Fruit fly (Drosophila melanogaster) whole organism, embryonic: Measurements from ENCODE around the gene CG31029.

Experiments used
- Aef1 ChIP-seq: fragments of 200-800 bp; sonication (Bioruptor generic); IDR thresholded peaks from 3 replicates; pipeline ENCODE4 v1.3.6; 2022; ENCODE audit warnings: missing biosample characterization, missing genetic modification characterization
- CG10274 ChIP-seq: fragments of 200-800 bp; sonication (Bioruptor generic); optimal IDR thresholded peaks from 3 replicates; lab custom pipeline; 2017; ENCODE audit warnings: missing biosample characterization, mild to moderate bottlenecking, missing genetic modification characterization
- CG10321 ChIP-seq: fragments of 200-800 bp; sonication (Bioruptor generic); IDR thresholded peaks from 2 replicates; pipeline ENCODE4 v1.3.6; 2022; ENCODE audit warnings: missing biosample characterization, missing genetic modification characterization
- CG11093 ChIP-seq: fragments of 200-800 bp; sonication (Bioruptor generic); IDR thresholded peaks from 3 replicates; pipeline ENCODE4 v1.3.6; 2022; ENCODE audit warnings: missing biosample characterization, missing genetic modification characterization
- CG1233 ChIP-seq: fragments of 200-800 bp; sonication (Bioruptor generic); optimal IDR thresholded peaks from 4 replicates; lab custom pipeline; 2018; ENCODE audit warnings: missing biosample characterization, mild to moderate bottlenecking, missing genetic modification characterization
- CG14014 ChIP-seq: fragments of 200-800 bp; sonication (Bioruptor generic); IDR thresholded peaks from 2 replicates; pipeline ENCODE4 v1.3.6; 2022; ENCODE audit warnings: missing biosample characterization, missing genetic modification characterization
- CG16863 ChIP-seq: fragments of 200-800 bp; sonication (Bioruptor generic); optimal IDR thresholded peaks from 3 replicates; lab custom pipeline; 2016; ENCODE audit warnings: missing biosample characterization, missing genetic modification characterization
- CG17802 ChIP-seq: fragments of 200-800 bp; sonication (Bioruptor generic); optimal IDR thresholded peaks from 2 replicates; lab custom pipeline; 2018; ENCODE audit warnings: missing biosample characterization, mild to moderate bottlenecking, missing genetic modification characterization, moderate library complexity
- CG18764 ChIP-seq: fragments of 200-800 bp; sonication (Bioruptor generic); optimal IDR thresholded peaks from 3 replicates; lab custom pipeline; 2016; ENCODE audit warnings: missing biosample characterization, missing genetic modification characterization
- CG30431 ChIP-seq: fragments of 200-800 bp; sonication (Bioruptor generic); optimal IDR thresholded peaks from 2 replicates; lab custom pipeline; 2017; ENCODE audit warnings: missing biosample characterization, missing genetic modification characterization
- CG32532 ChIP-seq: fragments of 200-800 bp; sonication (Bioruptor generic); IDR thresholded peaks from 2 replicates; pipeline ENCODE4 v1.3.6; 2022; ENCODE audit warnings: missing biosample characterization, missing genetic modification characterization
- CG3281 ChIP-seq: fragments of 200-800 bp; sonication (Bioruptor generic); optimal IDR thresholded peaks from 3 replicates; lab custom pipeline; 2017; ENCODE audit warnings: missing biosample characterization, mild to moderate bottlenecking, missing genetic modification characterization
- CG5245 ChIP-seq: fragments of 200-800 bp; sonication (Bioruptor generic); optimal IDR thresholded peaks from 3 replicates; lab custom pipeline; 2016; ENCODE audit warnings: missing biosample characterization, missing genetic modification characterization
- CG6689 ChIP-seq: fragments of 200-800 bp; sonication (Bioruptor generic); IDR thresholded peaks from 2 replicates; pipeline ENCODE4 v1.3.6; 2022; ENCODE audit warnings: missing biosample characterization, missing genetic modification characterization
- CG7357 ChIP-seq: fragments of 200-800 bp; sonication (Bioruptor generic); IDR thresholded peaks from 3 replicates; pipeline ENCODE4 v1.3.6; 2022; ENCODE audit warnings: missing biosample characterization, missing genetic modification characterization
- CG8359 ChIP-seq: fragments of 200-800 bp; sonication (Bioruptor generic); optimal IDR thresholded peaks from 2 replicates; lab custom pipeline; 2017; ENCODE audit warnings: missing biosample characterization, mild to moderate bottlenecking, missing genetic modification characterization, borderline replicate concordance
- CG8924 ChIP-seq: fragments of 200-800 bp; optimal IDR thresholded peaks from 3 replicates; lab custom pipeline; 2019; ENCODE audit warnings: missing biosample characterization, mild to moderate bottlenecking, missing genetic modification characterization, moderate library complexity
- CG9797 ChIP-seq: fragments of 200-800 bp; sonication (Bioruptor generic); optimal IDR thresholded peaks from 3 replicates; lab custom pipeline; 2018; ENCODE audit warnings: missing biosample characterization, mild to moderate bottlenecking, missing genetic modification characterization
- CG9876 ChIP-seq: fragments of 200-800 bp; sonication (Bioruptor generic); optimal IDR thresholded peaks from 2 replicates; lab custom pipeline; 2016; ENCODE audit warnings: missing biosample characterization, missing genetic modification characterization
- Chrac-16 ChIP-seq: fragments of 200-800 bp; sonication (Bioruptor generic); optimal IDR thresholded peaks from 3 replicates; lab custom pipeline; 2016; ENCODE audit warnings: missing biosample characterization, missing genetic modification characterization
- Dad ChIP-seq: fragments of 200-800 bp; sonication (Bioruptor generic); optimal IDR thresholded peaks from 3 replicates; lab custom pipeline; 2016; ENCODE audit warnings: missing biosample characterization, missing genetic modification characterization
- Deaf1 ChIP-seq: fragments of 200-800 bp; optimal IDR thresholded peaks from 3 replicates; lab custom pipeline; 2019; ENCODE audit warnings: missing biosample characterization, mild to moderate bottlenecking, missing genetic modification characterization, moderate library complexity
- Dip3 ChIP-seq: fragments of 200-800 bp; sonication (Bioruptor generic); optimal IDR thresholded peaks from 3 replicates; lab custom pipeline; 2016; ENCODE audit warnings: missing biosample characterization, missing genetic modification characterization
- Doc2 ChIP-seq: fragments of 200-800 bp; sonication (Bioruptor generic); IDR thresholded peaks from 2 replicates; pipeline ENCODE4 v1.3.6; 2022; ENCODE audit warnings: missing biosample characterization, missing genetic modification characterization
- Drgx ChIP-seq: fragments of 200-800 bp; sonication (Bioruptor generic); IDR thresholded peaks from 2 replicates; pipeline ENCODE4 v1.3.6; 2022; ENCODE audit warnings: missing biosample characterization, missing genetic modification characterization
- ERR ChIP-seq: fragments of 200-800 bp; sonication (Bioruptor generic); optimal IDR thresholded peaks from 2 replicates; lab custom pipeline; 2016; ENCODE audit warnings: missing biosample characterization, missing genetic modification characterization
- Ets65A ChIP-seq: fragments of 200-800 bp; sonication (Bioruptor generic); peaks from one replicate; lab custom pipeline; 2016; ENCODE audit warnings: missing biosample characterization, missing genetic modification characterization
- Fer3 ChIP-seq: fragments of 200-800 bp; sonication (Bioruptor generic); optimal IDR thresholded peaks from 2 replicates; lab custom pipeline; 2018; ENCODE audit warnings: missing biosample characterization, mild to moderate bottlenecking, missing genetic modification characterization, moderate library complexity
- Hr39 ChIP-seq: fragments of >200 bp; optimal IDR thresholded peaks from 2 replicates; lab custom pipeline; 2017
- MTF-1 ChIP-seq: fragments of 200-800 bp; sonication (Bioruptor generic); optimal IDR thresholded peaks from 2 replicates; lab custom pipeline; 2018; ENCODE audit warnings: missing biosample characterization, mild to moderate bottlenecking, missing genetic modification characterization, borderline replicate concordance
- Med ChIP-seq: fragments of 200-800 bp; sonication (Bioruptor generic); peaks from one replicate; lab custom pipeline; 2016; ENCODE audit warnings: missing biosample characterization, missing genetic modification characterization, mild to moderate bottlenecking, inconsistent platforms, moderate library complexity
- NFAT ChIP-seq: fragments of 200-800 bp; sonication (Bioruptor generic); IDR thresholded peaks from 2 replicates; pipeline ENCODE4 v1.3.6; 2022; ENCODE audit warnings: missing biosample characterization, missing genetic modification characterization
- Opbp ChIP-seq: fragments of 200-800 bp; sonication (Bioruptor generic); IDR thresholded peaks from 3 replicates; pipeline ENCODE4 v1.3.6; 2022; ENCODE audit warnings: missing biosample characterization, missing genetic modification characterization; ENCODE audit not compliant: partially characterized antibody
- Rfx ChIP-seq: fragments of 200-800 bp; sonication (Bioruptor generic); IDR thresholded peaks from 2 replicates; pipeline ENCODE4 v1.3.6; 2022; ENCODE audit warnings: missing biosample characterization, missing genetic modification characterization
- Scr ChIP-seq: fragments of 200-800 bp; sonication (Bioruptor generic); IDR thresholded peaks from 2 replicates; pipeline ENCODE4 v1.3.6; 2022; ENCODE audit warnings: missing biosample characterization, missing genetic modification characterization; ENCODE audit not compliant: partially characterized antibody
- ato ChIP-seq: fragments of 200-800 bp; sonication (Bioruptor generic); IDR thresholded peaks from 2 replicates; pipeline ENCODE4 v1.3.6; 2022; ENCODE audit warnings: missing biosample characterization, missing genetic modification characterization; ENCODE audit not compliant: partially characterized antibody
- crc ChIP-seq: fragments of 200-800 bp; sonication (Bioruptor generic); optimal IDR thresholded peaks from 2 replicates; lab custom pipeline; 2016; ENCODE audit warnings: missing biosample characterization, missing genetic modification characterization
- croc ChIP-seq: fragments of 200-800 bp; sonication (Bioruptor generic); conservative IDR thresholded peaks from 3 replicates; pipeline ENCODE4 v1.3.6; 2022; ENCODE audit warnings: missing biosample characterization, missing genetic modification characterization
- dysf ChIP-seq: fragments of 200-800 bp; sonication (Bioruptor generic); IDR thresholded peaks from 3 replicates; pipeline ENCODE4 v1.3.6; 2022; ENCODE audit warnings: missing biosample characterization, missing genetic modification characterization
- exex ChIP-seq: fragments of 200-800 bp; sonication (Bioruptor generic); optimal IDR thresholded peaks from 4 replicates; lab custom pipeline; 2018; ENCODE audit warnings: missing biosample characterization, mild to moderate bottlenecking, missing genetic modification characterization, moderate library complexity
- gem ChIP-seq: fragments of 200-800 bp; sonication (Bioruptor generic); optimal IDR thresholded peaks from 2 replicates; lab custom pipeline; 2019; ENCODE audit warnings: missing biosample characterization, mild to moderate bottlenecking, missing genetic modification characterization, moderate library complexity
- gsb-n ChIP-seq: fragments of 200-800 bp; sonication (Bioruptor generic); optimal IDR thresholded peaks from 3 replicates; lab custom pipeline; 2018; ENCODE audit warnings: missing biosample characterization, mild to moderate bottlenecking, missing genetic modification characterization
- scrt ChIP-seq: fragments of 200-800 bp; sonication (Bioruptor generic); optimal IDR thresholded peaks from 2 replicates; lab custom pipeline; 2018; ENCODE audit warnings: missing biosample characterization, mild to moderate bottlenecking, missing genetic modification characterization, moderate library complexity
- so ChIP-seq: fragments of 200-800 bp; sonication (Bioruptor generic); IDR thresholded peaks from 3 replicates; pipeline ENCODE4 v1.3.6; 2022; ENCODE audit warnings: missing biosample characterization, missing genetic modification characterization
- sob ChIP-seq: fragments of 200-800 bp; sonication (Bioruptor generic); IDR thresholded peaks from 2 replicates; pipeline ENCODE4 v1.3.6; 2022; ENCODE audit warnings: missing biosample characterization, missing genetic modification characterization
- sug ChIP-seq: fragments of 200-800 bp; optimal IDR thresholded peaks from 2 replicates; lab custom pipeline; 2019; ENCODE audit warnings: missing biosample characterization, mild to moderate bottlenecking, missing genetic modification characterization, moderate library complexity
- tgo ChIP-seq: fragments of 200-800 bp; sonication (Bioruptor generic); IDR thresholded peaks from 3 replicates; pipeline ENCODE4 v1.3.6; 2022; ENCODE audit warnings: missing biosample characterization, missing genetic modification characterization
- zen2 ChIP-seq: fragments of 200-800 bp; sonication (Bioruptor generic); IDR thresholded peaks from 3 replicates; pipeline ENCODE4 v1.3.6; 2022; ENCODE audit warnings: missing biosample characterization, missing genetic modification characterization; ENCODE audit not compliant: partially characterized antibody
- zf30C ChIP-seq: fragments of 200-800 bp; sonication (Bioruptor generic); optimal IDR thresholded peaks from 3 replicates; lab custom pipeline; 2018; ENCODE audit warnings: missing biosample characterization, mild to moderate bottlenecking, missing genetic modification characterization

CG31029 gene

DNA sequence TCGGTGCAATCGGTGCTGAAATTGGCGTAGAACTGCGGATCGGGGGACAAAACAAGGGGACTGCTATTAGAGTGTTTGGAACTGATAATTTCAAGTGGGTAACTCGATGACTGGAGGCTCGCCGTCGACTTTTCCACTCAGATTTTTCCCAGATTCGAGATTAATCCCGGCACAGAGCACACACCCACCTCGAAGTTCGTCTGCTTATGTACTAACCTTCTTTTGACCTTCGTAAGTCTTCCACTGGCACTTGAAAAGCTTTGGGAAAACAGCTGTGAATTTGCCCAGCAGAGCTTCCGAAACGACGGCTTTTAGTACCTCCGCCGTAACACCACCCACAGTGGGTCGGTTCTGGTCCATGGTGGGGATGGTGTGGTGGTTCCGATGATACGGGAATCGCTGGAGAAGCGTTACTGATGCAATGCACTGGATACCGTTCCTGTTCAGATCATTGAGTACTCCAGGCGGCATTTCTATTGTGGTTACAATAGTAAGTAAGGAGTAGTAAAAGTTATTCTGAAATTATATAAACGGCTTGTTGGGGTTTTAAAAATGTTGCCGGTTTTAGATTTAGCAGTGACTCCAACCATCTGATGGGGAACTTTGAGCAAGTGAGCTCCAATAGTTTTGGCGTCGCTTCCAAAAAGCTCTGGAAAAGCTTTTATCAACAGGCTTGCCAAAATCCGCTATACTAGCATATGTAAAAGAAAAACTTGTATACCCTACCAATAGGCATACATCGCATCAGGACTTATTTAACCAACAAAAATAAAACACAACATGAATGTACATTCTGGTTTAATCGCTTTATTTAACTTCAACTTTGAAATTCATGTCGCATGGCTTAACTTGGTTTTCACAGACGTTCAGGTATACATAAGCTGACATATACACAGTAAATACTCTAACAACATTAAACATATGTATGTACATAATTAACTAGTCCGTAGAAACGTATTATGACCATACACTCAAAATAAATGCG is 2.2 kb upstream of the CG31029 start, which contains the start of gene Tpi (continued):
- no peak for TF ChIP-seq zf30C
- no peak for TF ChIP-seq sob (GFP tag; lab: Robert Waterston, UW)
- TF ChIP-seq CG1233 (GFP tag; lab: Kevin White, UChicago) = no peak
- no peak for TF ChIP-seq ato (GFP tag; lab: Robert Waterston, UW)
- no peak for TF ChIP-seq CG8359
- no peak for TF ChIP-seq CG10274
- peak; percentile 14 for TF ChIP-seq Chrac-16
- TF ChIP-seq scrt = no peak
- TF ChIP-seq Drgx = no peak
- 0 out of 2 replicates have a peak, but pooled peaks have one; percentile 7 for TF ChIP-seq CG14014 (GFP tag; lab: Robert Waterston, UW)
- no peak for TF ChIP-seq crc (GFP tag; lab: Kevin White, UChicago)
- peak; percentile 37; the same call in 1 of the 2 replicates for TF ChIP-seq NFAT
- TF ChIP-seq so (GFP tag; lab: Robert Waterston, UW) = no peak
- TF ChIP-seq CG6689 = no peak
- no peak for TF ChIP-seq CG5245
- no peak for TF ChIP-seq CG9797
- TF ChIP-seq gem = no peak
- no peak for TF ChIP-seq CG9876 (GFP tag; lab: Kevin White, UChicago)
- TF ChIP-seq Med (GFP tag; lab: Kevin White, UChicago) = peak; percentile 83
- peak; percentile 34; the same call in 1 of the 3 replicates for TF ChIP-seq tgo
- TF ChIP-seq MTF-1 (GFP tag; lab: Kevin White, UChicago) = no peak
- TF ChIP-seq Opbp (GFP tag; lab: Robert Waterston, UW) = no peak
- TF ChIP-seq CG11093 (GFP tag; lab: Robert Waterston, UW) = no peak
- TF ChIP-seq CG3281 = peak; percentile 38
- TF ChIP-seq croc = no peak
- TF ChIP-seq exex (tag; lab: Kevin White, UChicago) = no peak
- no peak for TF ChIP-seq CG7357 (GFP tag; lab: Robert Waterston, UW)
- TF ChIP-seq dysf (GFP tag; lab: Robert Waterston, UW) = no peak
- no peak for TF ChIP-seq CG30431 (GFP tag; lab: Kevin White, UChicago)
- TF ChIP-seq CG10321 = no peak
- no peak for TF ChIP-seq Dad
- TF ChIP-seq CG17802 (tag; lab: Kevin White, UChicago) = no peak
- no peak for TF ChIP-seq Aef1 (GFP tag; lab: Robert Waterston, UW)
- no peak for TF ChIP-seq Scr (GFP tag; lab: Robert Waterston, UW)
- peak; percentile 21 for TF ChIP-seq CG16863 (GFP tag; lab: Kevin White, UChicago)
- TF ChIP-seq sug = peak; percentile 43
- TF ChIP-seq Deaf1 (tag; lab: Kevin White, UChicago) = no peak
- TF ChIP-seq Doc2 (GFP tag; lab: Robert Waterston, UW) = no peak
- no peak for TF ChIP-seq Hr39
- peak; percentile 29 for TF ChIP-seq Fer3
- TF ChIP-seq gsb-n (tag; lab: Kevin White, UChicago) = no peak
- TF ChIP-seq CG32532 = peak; percentile 50; the same call in 1 of the 2 replicates
- no peak for TF ChIP-seq Ets65A
- TF ChIP-seq CG18764 (GFP tag; lab: Kevin White, UChicago) = no peak
- peak; percentile 10; the same call in 1 of the 2 replicates for TF ChIP-seq Rfx (GFP tag; lab: Robert Waterston, UW)
- no peak for TF ChIP-seq Dip3 (GFP tag; lab: Kevin White, UChicago)
- peak; percentile 100 for TF ChIP-seq ERR (GFP tag; lab: Kevin White, UChicago)
- no peak for TF ChIP-seq CG8924 (tag; lab: Kevin White, UChicago)
- no peak for TF ChIP-seq zen2 (GFP tag; lab: Robert Waterston, UW)
